Fruit fly (Drosophila melanogaster) whole organism, embryonic: ENCODE measurements around the gene MtnC.

ENCODE experiments used
- CG10543 ChIP-seq: fragments of 200-800 bp; sonication (Bioruptor generic); optimal IDR thresholded peaks from 3 replicates; lab custom pipeline; 2017; ENCODE audit warnings: missing biosample characterization, mild to moderate bottlenecking, missing genetic modification characterization, moderate library complexity
- CG10654 ChIP-seq: fragments of 200-800 bp; sonication (Bioruptor generic); optimal IDR thresholded peaks from 2 replicates; lab custom pipeline; 2016; ENCODE audit warnings: missing biosample characterization, missing genetic modification characterization
- CG10959 ChIP-seq: fragments of 200-800 bp; sonication (Bioruptor generic); IDR thresholded peaks from 2 replicates; pipeline ENCODE4 v1.3.6; 2022; ENCODE audit warnings: missing biosample characterization, missing genetic modification characterization
- CG11723 ChIP-seq: fragments of 200-800 bp; sonication (Bioruptor generic); optimal IDR thresholded peaks from 2 replicates; lab custom pipeline; 2017; ENCODE audit warnings: missing biosample characterization, mild to moderate bottlenecking, missing genetic modification characterization
- CG12219 ChIP-seq: fragments of 200-800 bp; sonication (Bioruptor generic); optimal IDR thresholded peaks from 3 replicates; lab custom pipeline; 2018; ENCODE audit warnings: missing biosample characterization, mild to moderate bottlenecking, missing genetic modification characterization
- CG1603 ChIP-seq: fragments of 200-800 bp; sonication (Bioruptor generic); optimal IDR thresholded peaks from 2 replicates; lab custom pipeline; 2019; ENCODE audit warnings: missing biosample characterization, mild to moderate bottlenecking, missing genetic modification characterization, moderate library complexity
- CG16863 ChIP-seq: fragments of 200-800 bp; sonication (Bioruptor generic); optimal IDR thresholded peaks from 3 replicates; lab custom pipeline; 2016; ENCODE audit warnings: missing biosample characterization, missing genetic modification characterization
- CG18619 ChIP-seq: fragments of 200-800 bp; sonication (Bioruptor generic); optimal IDR thresholded peaks from 3 replicates; lab custom pipeline; 2017; ENCODE audit warnings: missing biosample characterization, mild to moderate bottlenecking, missing genetic modification characterization
- CG2129 ChIP-seq: fragments of 200-800 bp; sonication (Bioruptor generic); IDR thresholded peaks from 2 replicates; pipeline ENCODE4 v1.3.6; 2022; ENCODE audit warnings: missing biosample characterization, missing genetic modification characterization; ENCODE audit not compliant: partially characterized antibody
- CG31388 ChIP-seq: fragments of 200-800 bp; sonication (Bioruptor generic); optimal IDR thresholded peaks from 2 replicates; lab custom pipeline; 2016; ENCODE audit warnings: missing biosample characterization, missing genetic modification characterization
- CG32767 ChIP-seq: fragments of 200-800 bp; sonication (Bioruptor generic); IDR thresholded peaks from 2 replicates; pipeline ENCODE4 v1.3.6; 2022; ENCODE audit warnings: missing biosample characterization, missing genetic modification characterization
- CG4820 ChIP-seq: fragments of 200-800 bp; sonication (Bioruptor generic); optimal IDR thresholded peaks from 3 replicates; lab custom pipeline; 2016; ENCODE audit warnings: missing biosample characterization, missing genetic modification characterization
- CG6175 ChIP-seq: fragments of 200-800 bp; sonication (Bioruptor generic); IDR thresholded peaks from 3 replicates; pipeline ENCODE4 v1.3.6; 2022; ENCODE audit warnings: missing biosample characterization, missing genetic modification characterization
- Camta ChIP-seq: fragments of 200-800 bp; sonication (Bioruptor generic); optimal IDR thresholded peaks from 2 replicates; lab custom pipeline; 2016; ENCODE audit warnings: missing biosample characterization, missing genetic modification characterization
- Ets65A ChIP-seq: fragments of 200-800 bp; sonication (Bioruptor generic); peaks from one replicate; lab custom pipeline; 2016; ENCODE audit warnings: missing biosample characterization, missing genetic modification characterization
- Gug ChIP-seq: fragments of 200-800 bp; sonication (Bioruptor generic); IDR thresholded peaks from 4 replicates; pipeline ENCODE4 v1.3.6; 2022; ENCODE audit warnings: missing biosample characterization, missing genetic modification characterization
- HLH3B ChIP-seq: fragments of 200-800 bp; sonication (Bioruptor generic); IDR thresholded peaks from 2 replicates; pipeline ENCODE4 v1.3.6; 2022; ENCODE audit warnings: missing biosample characterization, missing genetic modification characterization
- HLH54F ChIP-seq: fragments of 200-800 bp; sonication (Bioruptor generic); optimal IDR thresholded peaks from 3 replicates; lab custom pipeline; 2016; ENCODE audit warnings: missing biosample characterization, missing genetic modification characterization
- Hr3 ChIP-seq: fragments of 200-800 bp; sonication (Bioruptor generic); optimal IDR thresholded peaks from 3 replicates; lab custom pipeline; 2016; ENCODE audit warnings: missing biosample characterization, missing genetic modification characterization
- Lim3 ChIP-seq: fragments of 200-800 bp; sonication (Bioruptor generic); IDR thresholded peaks from 2 replicates; pipeline ENCODE4 v1.3.6; 2022; ENCODE audit warnings: missing biosample characterization, missing genetic modification characterization
- Myb ChIP-seq: fragments of 200-800 bp; sonication (Bioruptor generic); optimal IDR thresholded peaks from 2 replicates; lab custom pipeline; 2016; ENCODE audit warnings: missing biosample characterization, missing genetic modification characterization
- Ptx1 ChIP-seq: fragments of 200-800 bp; sonication (Bioruptor generic); IDR thresholded peaks from 2 replicates; pipeline ENCODE4 v1.3.6; 2022; ENCODE audit warnings: missing biosample characterization, missing genetic modification characterization
- Side ChIP-seq: fragments of 200-800 bp; sonication (Bioruptor generic); optimal IDR thresholded peaks from 2 replicates; lab custom pipeline; 2016; ENCODE audit warnings: missing biosample characterization, missing genetic modification characterization
- Sin3A ChIP-seq: fragments of >200 bp; optimal IDR thresholded peaks from 2 replicates; lab custom pipeline; 2018
- ara ChIP-seq: fragments of 200-800 bp; sonication (Bioruptor generic); IDR thresholded peaks from 2 replicates; pipeline ENCODE4 v1.3.6; 2022; ENCODE audit warnings: missing biosample characterization, missing genetic modification characterization
- ash1 ChIP-seq: fragments of 200-800 bp; sonication (Bioruptor generic); optimal IDR thresholded peaks from 2 replicates; lab custom pipeline; 2018; ENCODE audit warnings: missing biosample characterization, mild to moderate bottlenecking, missing genetic modification characterization
- br ChIP-seq: fragments of >200 bp; optimal IDR thresholded peaks from 2 replicates; lab custom pipeline; 2017
- cad ChIP-seq: fragments of >200 bp; optimal IDR thresholded peaks from 2 replicates; lab custom pipeline; 2017; ENCODE audit warnings: missing biosample characterization, missing genetic modification characterization
- crc ChIP-seq: fragments of 200-800 bp; sonication (Bioruptor generic); optimal IDR thresholded peaks from 2 replicates; lab custom pipeline; 2016; ENCODE audit warnings: missing biosample characterization, missing genetic modification characterization
- crp ChIP-seq, 2 experiments: fragments of 200-800 bp; sonication (Bioruptor generic); optimal IDR thresholded peaks; 2 replicates in 1 of 2; 3 replicates in 1 of 2; lab custom pipeline; 2017; ENCODE audit warnings: missing biosample characterization in 2 of 2, missing genetic modification characterization in 2 of 2, mild to moderate bottlenecking in 1 of 2, moderate library complexity in 1 of 2
- dm ChIP-seq: fragments of 200-800 bp; sonication (Bioruptor generic); optimal IDR thresholded peaks from 3 replicates; lab custom pipeline; 2016; ENCODE audit warnings: missing biosample characterization, missing genetic modification characterization
- ewg ChIP-seq: fragments of 200-800 bp; sonication (Bioruptor generic); optimal IDR thresholded peaks from 3 replicates; lab custom pipeline; 2017; ENCODE audit warnings: mild to moderate bottlenecking, missing biosample characterization, missing genetic modification reagents, missing genetic modification characterization
- fd64A ChIP-seq: fragments of 200-800 bp; sonication (Bioruptor generic); optimal IDR thresholded peaks from 3 replicates; lab custom pipeline; 2018; ENCODE audit warnings: missing biosample characterization, mild to moderate bottlenecking, missing genetic modification characterization
- hkb ChIP-seq, 2 experiments: fragments of 200-800 bp in 1 of 2; fragments of >200 bp in 1 of 2; sonication (Bioruptor generic) in 1 of 2; IDR thresholded peaks in 1 of 2; optimal IDR thresholded peaks in 1 of 2; 2 replicates each; pipeline versions ENCODE4 v1.3.6 to Lab custom; 2017 to 2022; ENCODE audit warnings: missing biosample characterization in 1 of 2, missing genetic modification characterization in 1 of 2
- lov ChIP-seq, 2 experiments: fragments of 200-800 bp in 1 of 2; fragments of >200 bp in 1 of 2; sonication (Bioruptor generic) in 1 of 2; IDR thresholded peaks in 1 of 2; optimal IDR thresholded peaks in 1 of 2; 2 replicates in 1 of 2; 3 replicates in 1 of 2; pipeline versions ENCODE4 v1.3.6 to Lab custom; 2017 to 2022; ENCODE audit warnings: missing biosample characterization in 1 of 2, missing genetic modification characterization in 1 of 2
- mam ChIP-seq: fragments of 200-800 bp; sonication (Bioruptor generic); optimal IDR thresholded peaks from 3 replicates; lab custom pipeline; 2016; ENCODE audit warnings: missing biosample characterization, missing genetic modification characterization
- mld ChIP-seq: fragments of 200-800 bp; sonication (Bioruptor generic); IDR thresholded peaks from 3 replicates; pipeline ENCODE4 v1.3.6; 2022; ENCODE audit warnings: missing biosample characterization, missing genetic modification characterization; ENCODE audit not compliant: partially characterized antibody
- onecut ChIP-seq: fragments of 200-800 bp; sonication (Bioruptor generic); IDR thresholded peaks from 2 replicates; pipeline ENCODE4 v1.3.6; 2022; ENCODE audit warnings: missing biosample characterization, missing genetic modification characterization
- pb ChIP-seq: fragments of 200-800 bp; sonication (Bioruptor generic); optimal IDR thresholded peaks from 3 replicates; lab custom pipeline; 2016; ENCODE audit warnings: missing biosample characterization, missing genetic modification characterization
- pzg ChIP-seq: fragments of 200-800 bp; sonication (Bioruptor generic); optimal IDR thresholded peaks from 3 replicates; lab custom pipeline; 2018; ENCODE audit warnings: missing biosample characterization, mild to moderate bottlenecking, missing genetic modification characterization, moderate library complexity
- ranshi ChIP-seq: fragments of 200-800 bp; sonication (Bioruptor generic); IDR thresholded peaks from 2 replicates; pipeline ENCODE4 v1.3.6; 2022; ENCODE audit warnings: missing biosample characterization, missing genetic modification characterization
- sima ChIP-seq: fragments of 200-800 bp; sonication (Bioruptor generic); optimal IDR thresholded peaks from 2 replicates; lab custom pipeline; 2016; ENCODE audit warnings: missing biosample characterization, missing genetic modification characterization
- slbo ChIP-seq: fragments of 200-800 bp; sonication (Bioruptor generic); IDR thresholded peaks from 2 replicates; pipeline ENCODE4 v1.3.6; 2022; ENCODE audit warnings: missing biosample characterization, missing genetic modification characterization
- tgo ChIP-seq: fragments of 200-800 bp; sonication (Bioruptor generic); IDR thresholded peaks from 3 replicates; pipeline ENCODE4 v1.3.6; 2022; ENCODE audit warnings: missing biosample characterization, missing genetic modification characterization
- tio ChIP-seq: fragments of 200-800 bp; sonication (Bioruptor generic); optimal IDR thresholded peaks from 2 replicates; lab custom pipeline; 2017; ENCODE audit warnings: missing biosample characterization, missing genetic modification characterization, inconsistent platforms
- trem ChIP-seq: fragments of 200-800 bp; optimal IDR thresholded peaks from 3 replicates; lab custom pipeline; 2019; ENCODE audit warnings: missing biosample characterization, mild to moderate bottlenecking, missing genetic modification characterization, moderate library complexity
- tup ChIP-seq: fragments of 200-800 bp; sonication (Bioruptor generic); optimal IDR thresholded peaks from 2 replicates; lab custom pipeline; 2016; ENCODE audit warnings: missing biosample characterization, mild to moderate bottlenecking, missing genetic modification characterization, moderate library complexity
- usp ChIP-seq: fragments of >200 bp; optimal IDR thresholded peaks from 2 replicates; lab custom pipeline; 2017; ENCODE audit warnings: missing biosample characterization, missing genetic modification characterization
- wek ChIP-seq: fragments of 200-800 bp; sonication (Bioruptor generic); optimal IDR thresholded peaks from 3 replicates; lab custom pipeline; 2018; ENCODE audit warnings: missing biosample characterization, mild to moderate bottlenecking, missing genetic modification characterization, moderate library complexity
- wor ChIP-seq: fragments of 200-800 bp; sonication (Bioruptor generic); IDR thresholded peaks from 2 replicates; pipeline ENCODE4 v1.3.6; 2022; ENCODE audit warnings: missing biosample characterization, missing genetic modification characterization

The MtnC gene

DNA sequence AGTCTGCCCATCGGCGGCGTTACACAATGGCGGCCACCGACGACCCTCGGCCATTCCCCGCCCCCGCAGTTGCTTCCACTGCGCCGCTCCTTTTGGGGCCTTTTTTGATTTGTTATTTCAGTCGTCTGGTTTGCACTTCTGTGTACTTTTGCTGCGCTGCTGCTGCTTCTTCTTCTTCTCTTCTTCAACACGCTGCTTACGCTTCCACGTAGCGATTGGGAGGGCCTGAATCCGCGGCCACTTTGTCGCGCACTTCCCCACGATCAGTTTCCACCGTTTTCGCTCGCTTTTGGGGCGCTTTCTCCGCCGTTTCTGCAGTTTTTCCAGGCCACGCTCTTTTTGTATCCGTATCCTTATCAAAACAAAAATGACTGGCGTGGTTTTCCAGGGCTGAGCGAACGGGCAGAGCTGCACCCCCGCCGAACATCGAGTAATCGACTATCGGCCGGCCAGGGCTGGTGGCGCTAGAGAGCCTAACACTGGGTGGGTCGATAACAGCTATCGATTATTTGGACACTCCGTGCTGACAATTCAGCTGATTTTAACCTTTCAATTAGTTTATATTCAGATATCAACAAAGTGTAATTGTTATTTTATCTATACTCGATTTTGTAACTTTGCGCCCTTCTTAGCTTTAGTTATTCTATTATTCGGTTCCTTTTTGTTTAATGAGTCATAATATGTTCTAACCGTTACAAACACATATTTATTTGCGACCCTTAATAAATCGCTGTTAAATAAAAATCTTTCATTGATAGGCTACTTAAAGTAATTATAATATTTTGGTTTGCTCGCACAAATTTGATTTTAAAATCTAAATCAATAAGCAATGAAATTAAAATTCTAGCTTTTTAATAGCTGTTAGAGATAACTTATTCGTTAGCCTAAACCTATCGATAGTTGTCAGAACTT, 32.3 kb upstream of the MtnC start, which contains the start of the genes CG4360 and Sirt2 (continued):
- no peak for TF ChIP-seq ara (GFP tag; lab: Robert Waterston, UW)
- TF ChIP-seq Ets65A (GFP tag; lab: Kevin White, UChicago): peak; percentile 95
- TF ChIP-seq HLH3B: no peak
- TF ChIP-seq CG31388 (GFP tag; lab: Kevin White, UChicago): no peak
- no peak for TF ChIP-seq lov (optimal IDR thresholded peaks at IDR 0.05; lab: Kevin White, UChicago)
- peak; percentile 56; the same call in 1 of the 3 replicates for TF ChIP-seq lov (GFP tag; IDR thresholded peaks at IDR 0.05; lab: Robert Waterston, UW)
- peak; percentile 41 for TF ChIP-seq Ptx1 (GFP tag; lab: Robert Waterston, UW)
- peak; percentile 6 for TF ChIP-seq Hr3
- peak; percentile 44 for TF ChIP-seq trem (tag; lab: Kevin White, UChicago)
- no peak for TF ChIP-seq Lim3 (GFP tag; lab: Robert Waterston, UW)
- TF ChIP-seq pzg: peak; percentile 92
- no peak for TF ChIP-seq CG12219
- TF ChIP-seq CG4820: peak; percentile 12
- peak; percentile 66; the same call in 3 of the 4 replicates for TF ChIP-seq Gug (GFP tag; lab: Robert Waterston, UW)
- TF ChIP-seq tgo: no peak
- no peak for TF ChIP-seq fd64A
- no peak for TF ChIP-seq CG10959
- no peak for TF ChIP-seq usp (GFP tag; lab: Kevin White, UChicago)
- peak; percentile 81 for TF ChIP-seq mld
- TF ChIP-seq CG2129 (GFP tag; lab: Robert Waterston, UW): peak; percentile 68
- TF ChIP-seq mam (GFP tag; lab: Kevin White, UChicago): peak; percentile 60
- TF ChIP-seq wek: peak; percentile 29
- TF ChIP-seq CG11723: no peak
- TF ChIP-seq crp (GFP tag; optimal IDR thresholded peaks at IDR 0.05; lab: Kevin White, UChicago): peak in 1 of 2 experiments; percentile 64
- no peak for TF ChIP-seq wor (GFP tag; lab: Robert Waterston, UW)
- TF ChIP-seq Side: peak; percentile 60
- no peak for TF ChIP-seq tup (GFP tag; lab: Kevin White, UChicago)
- no peak for TF ChIP-seq CG16863 (GFP tag; lab: Kevin White, UChicago)
- peak; percentile 56 for TF ChIP-seq onecut (GFP tag; lab: Robert Waterston, UW)
- no peak for TF ChIP-seq pb (GFP tag; lab: Kevin White, UChicago)
- no peak for TF ChIP-seq CG1603 (tag; lab: Kevin White, UChicago)
- no peak for TF ChIP-seq tio (GFP tag; lab: Kevin White, UChicago)
- no peak for TF ChIP-seq CG10654 (GFP tag; lab: Kevin White, UChicago)
- no peak for TF ChIP-seq ewg (GFP tag; lab: Kevin White, UChicago)
- peak; percentile 76 for TF ChIP-seq slbo (GFP tag; lab: Robert Waterston, UW)
- TF ChIP-seq crc: peak; percentile 18
- peak; percentile 98 for TF ChIP-seq dm
- no peak for TF ChIP-seq hkb (optimal IDR thresholded peaks at IDR 0.05; lab: Kevin White, UChicago)
- no peak for TF ChIP-seq hkb (GFP tag; IDR thresholded peaks at IDR 0.05; lab: Robert Waterston, UW)
- peak; percentile 49; the same call in 1 of the 2 replicates for TF ChIP-seq ranshi (GFP tag; lab: Robert Waterston, UW)
- TF ChIP-seq CG32767 (GFP tag; lab: Robert Waterston, UW): no peak
- peak; percentile 47 for TF ChIP-seq CG10543 (GFP tag; lab: Kevin White, UChicago)
- TF ChIP-seq cad (GFP tag; lab: Kevin White, UChicago): no peak
- peak; percentile 55 for TF ChIP-seq Sin3A
- no peak for TF ChIP-seq sima (GFP tag; lab: Kevin White, UChicago)
- no peak for TF ChIP-seq Camta (GFP tag; lab: Kevin White, UChicago)
- peak; percentile 72 for TF ChIP-seq Myb (GFP tag; lab: Kevin White, UChicago)
- TF ChIP-seq CG6175 (GFP tag; lab: Robert Waterston, UW): no peak
- no peak for TF ChIP-seq br (lab: Kevin White, UChicago)
- no peak for TF ChIP-seq ash1
- peak; percentile 56 for TF ChIP-seq HLH54F (GFP tag; lab: Kevin White, UChicago)
- peak; percentile 11 for TF ChIP-seq CG18619 (GFP tag; lab: Kevin White, UChicago)
